Worm (Caenorhabditis elegans) whole organism, midembryonic: ENCODE data around the gene Y34B4A.10.

ENCODE experiments used
- T22C8.4 ChIP-seq: fragments of 200-800 bp; sonication (Bioruptor generic); IDR thresholded peaks from 2 replicates; pipeline ENCODE4 v1.3.6; 2022; ENCODE audit warnings: missing genetic modification characterization, missing compliant biosample characterization
- cog-1 ChIP-seq: sonication (generic microtip); optimal IDR thresholded peaks from 2 replicates; lab custom pipeline; 2016; ENCODE audit warnings: missing genetic modification characterization, missing compliant biosample characterization
- flt-1 ChIP-seq: fragments of 200-800 bp; sonication (Bioruptor generic); IDR thresholded peaks from 2 replicates; pipeline ENCODE4 v1.3.6; 2022; ENCODE audit warnings: missing genetic modification characterization, missing compliant biosample characterization
- klf-2 ChIP-seq: fragments of 200-800 bp; sonication (Bioruptor generic); conservative IDR thresholded peaks from 2 replicates; pipeline ENCODE4 v1.3.6; 2022; ENCODE audit warnings: missing genetic modification reagents, missing genetic modification characterization, missing compliant biosample characterization
- med-1 ChIP-seq: sonication (generic microtip); optimal IDR thresholded peaks from 2 replicates; lab custom pipeline; 2017; ENCODE audit warnings: missing genetic modification characterization, mild to moderate bottlenecking, missing compliant biosample characterization, antibody characterized with exemption, missing genetic modification reagents; ENCODE audit not compliant: insufficient read depth
- ref-1 ChIP-seq: fragments of 200-800 bp; sonication (Bioruptor generic); conservative IDR thresholded peaks from 2 replicates; pipeline ENCODE4 v1.3.6; 2022; ENCODE audit warnings: missing genetic modification reagents, missing genetic modification characterization, missing compliant biosample characterization
- tab-1 ChIP-seq: fragments of 200-800 bp; sonication (Bioruptor generic); IDR thresholded peaks from 2 replicates; pipeline ENCODE4 v1.3.6; 2022; ENCODE audit warnings: missing genetic modification characterization, missing compliant biosample characterization
- ztf-23 ChIP-seq: fragments of 200-800 bp; sonication (Bioruptor generic); IDR thresholded peaks from 2 replicates; pipeline ENCODE4 v1.3.6; 2022; ENCODE audit warnings: missing genetic modification reagents, missing genetic modification characterization, missing compliant biosample characterization
- ztf-29 ChIP-seq: fragments of 200-800 bp; sonication (Bioruptor generic); IDR thresholded peaks from 2 replicates; pipeline ENCODE4 v1.3.6; 2022; ENCODE audit warnings: missing genetic modification reagents, missing genetic modification characterization, missing compliant biosample characterization

Gene Y34B4A.10

DNA sequence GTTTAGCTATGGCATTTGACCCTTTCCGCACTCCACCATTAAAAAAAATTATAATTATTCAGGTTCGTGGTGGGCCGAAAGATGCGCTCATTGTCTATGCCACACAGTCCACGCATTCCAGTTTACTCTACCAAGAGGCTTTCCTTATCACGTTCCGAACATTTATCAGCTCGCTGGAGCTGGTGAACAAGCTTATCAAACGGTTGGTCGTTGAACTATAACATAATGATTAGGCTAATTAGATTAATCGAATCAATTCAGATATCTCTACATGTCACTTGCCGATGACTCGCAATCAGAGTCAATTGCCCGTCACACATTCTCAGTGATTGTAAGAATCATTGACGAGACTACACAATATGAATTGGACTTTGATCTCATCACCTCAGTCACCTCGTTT is 19.7 kb downstream of the Y34B4A.10 start:
- TF ChIP-seq klf-2 (GFP tag; lab: Robert Waterston, UW) (no peak), med-1 (GFP tag; lab: Kevin White, UChicago) (no peak), flt-1 (GFP tag; lab: Robert Waterston, UW) (no peak), tab-1 (GFP tag; lab: Robert Waterston, UW) (no peak), ztf-29 (GFP tag; lab: Robert Waterston, UW) (no peak), T22C8.4 (GFP tag; lab: Robert Waterston, UW) (no peak), cog-1 (tag; lab: Kevin White, UChicago) (no peak), ztf-23 (GFP tag; lab: Robert Waterston, UW) (no peak), ref-1 (no peak)

ce11 chrX:5275209-5275608 is 25.5 kb downstream of the Y34B4A.10 start, which contains the start of gene hst-6:
TSS of gene hst-6 (plus strand) at chrX:5275561.
- TF ChIP-seq tab-1 (GFP tag; lab: Robert Waterston, UW), result no peak; the same call in 1 of the 2 replicates
- TF ChIP-seq cog-1 (tag; lab: Kevin White, UChicago), result peak; percentile 78
- no peak; the same call in 1 of the 2 replicates for TF ChIP-seq T22C8.4 (GFP tag; lab: Robert Waterston, UW)
- no peak for TF ChIP-seq klf-2 (GFP tag; lab: Robert Waterston, UW)
- TF ChIP-seq ztf-29 (GFP tag; lab: Robert Waterston, UW), result peak; percentile 66; the same call in 1 of the 2 replicates
- peak; percentile 62 for TF ChIP-seq flt-1 (GFP tag; lab: Robert Waterston, UW)
- TF ChIP-seq ref-1, result no peak
- TF ChIP-seq ztf-23 (GFP tag; lab: Robert Waterston, UW), result peak; percentile 66; the same call in 1 of the 2 replicates

ce11 chrX:5276772-5277171 is 27.1 kb downstream of the Y34B4A.10 start:
- TF ChIP-seq med-1 (GFP tag; lab: Kevin White, UChicago) (no peak), ztf-29 (GFP tag; lab: Robert Waterston, UW) (no peak), ref-1 (no peak), T22C8.4 (GFP tag; lab: Robert Waterston, UW) (no peak), cog-1 (tag; lab: Kevin White, UChicago) (no peak), ztf-23 (GFP tag; lab: Robert Waterston, UW) (no peak), tab-1 (GFP tag; lab: Robert Waterston, UW) (no peak), klf-2 (GFP tag; lab: Robert Waterston, UW) (no peak), flt-1 (GFP tag; lab: Robert Waterston, UW) (no peak)

DNA sequence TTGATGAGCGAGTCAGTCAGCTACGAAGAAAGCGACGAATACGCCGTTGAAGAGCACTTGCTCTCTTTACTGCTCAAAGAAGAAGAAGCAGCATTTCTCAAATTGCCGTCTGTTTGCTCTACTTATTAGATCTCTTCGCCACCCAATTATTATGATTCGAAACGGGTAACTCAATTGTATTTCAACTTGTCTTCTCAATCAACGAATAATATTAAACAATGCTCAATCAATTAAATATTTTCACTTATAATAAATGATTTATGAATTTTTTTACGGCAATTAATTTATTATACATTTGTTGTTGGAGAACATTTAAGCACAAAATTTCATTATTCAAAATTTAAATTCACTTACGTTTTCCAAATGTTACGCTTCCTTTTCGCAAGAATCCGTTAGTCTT is 28.5 kb downstream of the Y34B4A.10 start:
- TF ChIP-seq cog-1 (tag; lab: Kevin White, UChicago), result no peak
- TF ChIP-seq T22C8.4 (GFP tag; lab: Robert Waterston, UW), result no peak
- no peak for TF ChIP-seq flt-1 (GFP tag; lab: Robert Waterston, UW)
- no peak for TF ChIP-seq ref-1
- no peak for TF ChIP-seq ztf-29 (GFP tag; lab: Robert Waterston, UW)
- no peak for TF ChIP-seq ztf-23 (GFP tag; lab: Robert Waterston, UW)
- TF ChIP-seq tab-1 (GFP tag; lab: Robert Waterston, UW), result no peak
- no peak for TF ChIP-seq klf-2 (GFP tag; lab: Robert Waterston, UW)
- TF ChIP-seq med-1 (GFP tag; lab: Kevin White, UChicago), result no peak

DNA sequence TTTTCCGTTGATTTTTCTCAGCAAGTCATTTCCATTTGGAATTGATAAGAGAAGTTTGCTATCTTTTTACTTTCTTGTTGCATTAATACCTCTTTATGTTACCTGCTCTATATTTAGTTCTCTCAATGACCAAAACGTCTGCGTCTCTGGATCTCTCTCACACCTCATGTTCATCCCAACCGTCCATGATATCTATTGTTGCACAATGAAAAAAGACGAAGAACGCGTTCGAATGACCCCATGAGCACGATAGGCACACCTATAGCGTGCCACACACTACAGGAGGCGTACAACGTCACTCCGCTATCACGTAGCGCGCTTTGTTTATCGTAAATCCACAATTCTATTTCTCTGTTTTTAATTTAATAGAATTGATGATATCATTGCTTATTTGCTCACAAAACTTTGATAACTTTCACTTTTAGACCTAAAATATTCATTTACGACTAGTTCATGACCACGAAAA is 29.5 kb downstream of the Y34B4A.10 start, which contains the start of gene Y34B4A.2:
TSS of gene Y34B4A.2 (plus strand) at position 328 of the 466 bp plus-strand sequence.
- 0 out of 2 replicates have a peak, but pooled peaks have one; percentile 37 for TF ChIP-seq flt-1 (GFP tag; lab: Robert Waterston, UW)
- no peak for TF ChIP-seq klf-2 (GFP tag; lab: Robert Waterston, UW)

DNA sequence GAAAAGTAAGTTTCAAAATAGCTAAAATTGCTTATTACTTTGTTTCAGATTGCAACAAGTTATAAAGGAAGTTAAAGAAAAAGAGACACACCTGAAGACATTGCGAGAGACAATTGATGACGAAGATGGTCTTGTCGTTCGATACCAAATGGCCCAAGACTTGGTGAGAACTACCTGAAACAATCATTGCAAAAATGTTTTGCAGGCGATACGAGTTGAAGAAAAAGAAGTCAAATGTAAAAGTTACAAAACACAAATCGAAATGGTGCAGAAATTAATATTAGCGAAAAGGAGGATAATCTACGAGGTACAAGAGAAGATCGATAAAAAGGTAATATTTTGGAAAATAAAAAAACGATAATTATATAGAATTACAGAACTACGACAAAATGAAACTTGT is 30.0 kb downstream of the Y34B4A.10 start, which contains the start of gene rga-8:
TSS of gene rga-8 (minus strand) at position 101 of the 400 bp plus-strand sequence.
- TF ChIP-seq ztf-29 (GFP tag; lab: Robert Waterston, UW) (no peak), ref-1 (no peak), T22C8.4 (GFP tag; lab: Robert Waterston, UW) (no peak), ztf-23 (GFP tag; lab: Robert Waterston, UW) (no peak), tab-1 (GFP tag; lab: Robert Waterston, UW) (no peak), flt-1 (GFP tag; lab: Robert Waterston, UW) (no peak), klf-2 (GFP tag; lab: Robert Waterston, UW) (no peak), cog-1 (tag; lab: Kevin White, UChicago) (no peak), med-1 (GFP tag; lab: Kevin White, UChicago) (no peak)

- TF ChIP-seq tab-1 (GFP tag; lab: Robert Waterston, UW) (no peak), klf-2 (GFP tag; lab: Robert Waterston, UW) (no peak), ztf-23 (GFP tag; lab: Robert Waterston, UW) (no peak), ztf-29 (GFP tag; lab: Robert Waterston, UW) (no peak), flt-1 (GFP tag; lab: Robert Waterston, UW) (no peak), cog-1 (tag; lab: Kevin White, UChicago) (no peak), ref-1 (no peak), T22C8.4 (GFP tag; lab: Robert Waterston, UW) (no peak)
Measured at ce11 chrX:5283531-5283930, 33.8 kb downstream of the Y34B4A.10 start, which contains the start of gene vps-41. TSS of gene vps-41 (plus strand) at chrX:5283831.

DNA sequence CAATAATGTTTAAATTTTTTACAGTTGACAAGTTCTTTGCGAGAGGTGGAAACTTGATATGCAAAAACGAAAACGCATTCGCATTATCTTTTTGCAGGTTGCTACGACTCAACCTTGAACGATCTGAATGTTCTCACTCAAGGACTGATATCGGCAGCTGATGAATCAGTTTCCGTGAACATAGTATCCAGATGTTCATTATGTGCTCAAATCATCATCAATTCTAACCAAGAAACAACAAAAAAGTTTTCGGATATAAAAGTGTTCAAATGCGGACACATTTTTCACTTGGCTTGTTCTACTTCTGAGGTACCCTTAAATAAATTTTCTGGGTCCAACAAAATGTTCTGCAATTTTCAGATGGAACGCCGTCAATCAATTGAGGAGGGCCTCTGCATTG is 39.4 kb downstream of the Y34B4A.10 start:
- no peak for TF ChIP-seq med-1 (GFP tag; lab: Kevin White, UChicago)
- no peak for TF ChIP-seq tab-1 (GFP tag; lab: Robert Waterston, UW)
- no peak for TF ChIP-seq T22C8.4 (GFP tag; lab: Robert Waterston, UW)
- no peak for TF ChIP-seq flt-1 (GFP tag; lab: Robert Waterston, UW)
- TF ChIP-seq ztf-23 (GFP tag; lab: Robert Waterston, UW), result no peak
- no peak for TF ChIP-seq cog-1 (tag; lab: Kevin White, UChicago)
- no peak for TF ChIP-seq ref-1
- TF ChIP-seq klf-2 (GFP tag; lab: Robert Waterston, UW), result no peak
- TF ChIP-seq ztf-29 (GFP tag; lab: Robert Waterston, UW), result no peak

ce11 chrX:5293862-5294261 is 44.2 kb downstream of the Y34B4A.10 start:
- TF ChIP-seq ref-1 (no peak), med-1 (GFP tag; lab: Kevin White, UChicago) (no peak), ztf-23 (GFP tag; lab: Robert Waterston, UW) (no peak), ztf-29 (GFP tag; lab: Robert Waterston, UW) (no peak), cog-1 (tag; lab: Kevin White, UChicago) (no peak), klf-2 (GFP tag; lab: Robert Waterston, UW) (no peak), T22C8.4 (GFP tag; lab: Robert Waterston, UW) (no peak), flt-1 (GFP tag; lab: Robert Waterston, UW) (no peak), tab-1 (GFP tag; lab: Robert Waterston, UW) (no peak)
